Fruit fly (Drosophila melanogaster) whole organism, adult: ENCODE measurements around the gene CG3225.

Experiments
- CG12768 ChIP-seq: fragments of 200-800 bp; sonication (Bioruptor generic); optimal IDR thresholded peaks from 2 replicates; lab custom pipeline; 2017; ENCODE audit warnings: missing biosample characterization, missing genetic modification characterization, mild to moderate bottlenecking, moderate library complexity, missing genetic modification reagents
- CG14711 ChIP-seq: fragments of 200-800 bp; sonication (Bioruptor generic); optimal IDR thresholded peaks from 2 replicates; lab custom pipeline; 2018; ENCODE audit warnings: missing biosample characterization, mild to moderate bottlenecking, missing genetic modification characterization, moderate library complexity
- CG1620 ChIP-seq: fragments of 200-800 bp; sonication (Bioruptor generic); optimal IDR thresholded peaks from 2 replicates; lab custom pipeline; 2016; ENCODE audit warnings: missing biosample characterization, missing genetic modification characterization
- CG33017 ChIP-seq: fragments of 200-800 bp; sonication (Bioruptor generic); optimal IDR thresholded peaks from 2 replicates; lab custom pipeline; 2018; ENCODE audit warnings: missing biosample characterization, mild to moderate bottlenecking, missing genetic modification characterization, moderate library complexity
- CG5204 ChIP-seq: fragments of 200-800 bp; sonication (Bioruptor generic); optimal IDR thresholded peaks from 2 replicates; lab custom pipeline; 2016; ENCODE audit warnings: missing biosample characterization, missing genetic modification characterization
- CG7101 ChIP-seq: fragments of 200-800 bp; sonication (Bioruptor generic); optimal IDR thresholded peaks from 2 replicates; lab custom pipeline; 2018; ENCODE audit warnings: missing biosample characterization, mild to moderate bottlenecking, missing genetic modification characterization, moderate library complexity
- Clk ChIP-seq: fragments of 200-800 bp; sonication (Bioruptor generic); optimal IDR thresholded peaks from 2 replicates; lab custom pipeline; 2017; ENCODE audit warnings: missing biosample characterization, missing genetic modification characterization
- bab1 ChIP-seq: fragments of 200-800 bp; sonication (Bioruptor generic); optimal IDR thresholded peaks from 3 replicates; lab custom pipeline; 2019; ENCODE audit warnings: missing biosample characterization, mild to moderate bottlenecking, missing genetic modification characterization, moderate library complexity
- kay ChIP-seq: fragments of 200-800 bp; sonication (Bioruptor generic); peaks from one replicate; lab custom pipeline; 2016; ENCODE audit warnings: missing biosample characterization, missing genetic modification characterization, borderline replicate concordance

DNA sequence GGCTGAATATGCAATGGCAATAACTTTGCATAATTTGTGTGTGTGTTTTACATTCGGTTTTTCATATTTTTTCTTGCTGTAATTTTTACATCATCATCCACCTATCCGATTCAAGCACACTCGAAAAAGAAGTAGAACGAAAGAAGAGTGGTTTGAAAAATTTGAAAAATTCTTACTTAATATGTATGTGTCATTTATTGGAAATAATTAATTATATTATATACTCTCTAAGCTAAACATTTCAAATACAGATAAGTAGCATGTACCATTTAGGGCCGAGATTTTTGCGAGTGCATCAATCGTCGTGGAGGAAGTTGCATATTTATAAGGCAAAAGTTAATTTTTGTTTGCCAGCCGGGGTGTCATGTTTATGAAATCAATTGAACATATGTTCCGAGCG is 11.9 kb downstream of the CG3225 start:
- TF ChIP-seq Clk (GFP tag; lab: Kevin White, UChicago) (no peak), bab1 (GFP tag; lab: Kevin White, UChicago) (no peak), CG5204 (GFP tag; lab: Kevin White, UChicago) (no peak), CG1620 (GFP tag; lab: Kevin White, UChicago) (no peak), kay (GFP tag; lab: Kevin White, UChicago) (no peak), CG7101 (tag; lab: Kevin White, UChicago) (no peak), CG33017 (tag; lab: Kevin White, UChicago) (no peak), CG14711 (tag; lab: Kevin White, UChicago) (no peak), CG12768 (GFP tag; lab: Kevin White, UChicago) (no peak)
